Fruit fly (Drosophila melanogaster) whole organism, prepupa: ENCODE results near the gene Hel89B.

Experiments
- CG10631 ChIP-seq: fragments of 200-800 bp; sonication (Bioruptor generic); optimal IDR thresholded peaks from 2 replicates; lab custom pipeline; 2016; ENCODE audit warnings: missing biosample characterization, missing genetic modification characterization
- CG10669 ChIP-seq: fragments of 200-800 bp; sonication (Bioruptor generic); optimal IDR thresholded peaks from 3 replicates; lab custom pipeline; 2018; ENCODE audit warnings: missing biosample characterization, mild to moderate bottlenecking, missing genetic modification characterization, moderate library complexity
- CG11294 ChIP-seq: fragments of 200-800 bp; sonication (Bioruptor generic); IDR thresholded peaks from 2 replicates; pipeline ENCODE4 v1.3.6; 2022; ENCODE audit warnings: missing biosample characterization, missing genetic modification characterization
- CG11902 ChIP-seq: fragments of 200-800 bp; sonication (Bioruptor generic); optimal IDR thresholded peaks from 3 replicates; lab custom pipeline; 2016; ENCODE audit warnings: missing biosample characterization, missing genetic modification characterization
- CG15336 ChIP-seq: fragments of 200-800 bp; sonication (Bioruptor generic); IDR thresholded peaks from 2 replicates; pipeline ENCODE4 v1.3.6; 2022; ENCODE audit warnings: missing biosample characterization, missing genetic modification characterization
- CG1621 ChIP-seq: fragments of 200-800 bp; sonication (Bioruptor generic); optimal IDR thresholded peaks from 3 replicates; lab custom pipeline; 2018; ENCODE audit warnings: missing biosample characterization, mild to moderate bottlenecking, missing genetic modification characterization
- CG16779 ChIP-seq: fragments of 200-800 bp; sonication (Bioruptor generic); optimal IDR thresholded peaks from 3 replicates; lab custom pipeline; 2017; ENCODE audit warnings: missing biosample characterization, mild to moderate bottlenecking, missing genetic modification characterization
- CG32006 ChIP-seq: fragments of 200-800 bp; sonication (Bioruptor generic); optimal IDR thresholded peaks from 3 replicates; lab custom pipeline; 2017; ENCODE audit warnings: missing biosample characterization, mild to moderate bottlenecking, missing genetic modification characterization
- CG3919 ChIP-seq: fragments of 200-800 bp; sonication (Bioruptor generic); optimal IDR thresholded peaks from 3 replicates; lab custom pipeline; 2016; ENCODE audit warnings: missing biosample characterization, missing genetic modification characterization
- CG6163 ChIP-seq: fragments of 200-800 bp; sonication (Bioruptor generic); IDR thresholded peaks from 3 replicates; pipeline ENCODE4 v1.3.6; 2022; ENCODE audit warnings: missing biosample characterization, missing genetic modification characterization
- CG6276 ChIP-seq: fragments of 200-800 bp; sonication (Bioruptor generic); optimal IDR thresholded peaks from 2 replicates; lab custom pipeline; 2017; ENCODE audit warnings: missing biosample characterization, mild to moderate bottlenecking, missing genetic modification characterization
- CG6792 ChIP-seq: fragments of 200-800 bp; sonication (Bioruptor generic); optimal IDR thresholded peaks from 3 replicates; lab custom pipeline; 2016; ENCODE audit warnings: missing biosample characterization, missing genetic modification characterization
- CG6808 ChIP-seq: fragments of 200-800 bp; sonication (Bioruptor generic); optimal IDR thresholded peaks from 3 replicates; lab custom pipeline; 2017; ENCODE audit warnings: missing biosample characterization, missing genetic modification characterization, mild to moderate bottlenecking, moderate library complexity, missing genetic modification reagents
- CG7368 ChIP-seq: fragments of 200-800 bp; sonication (Bioruptor generic); optimal IDR thresholded peaks from 3 replicates; lab custom pipeline; 2016; ENCODE audit warnings: missing biosample characterization, missing genetic modification characterization
- CG8119 ChIP-seq: fragments of 200-800 bp; sonication (Bioruptor generic); IDR thresholded peaks from 3 replicates; pipeline ENCODE4 v1.3.6; 2022; ENCODE audit warnings: missing biosample characterization, missing genetic modification characterization
- CG8632 ChIP-seq: fragments of 200-800 bp; sonication (Bioruptor generic); optimal IDR thresholded peaks from 3 replicates; lab custom pipeline; 2016; ENCODE audit warnings: missing biosample characterization, missing genetic modification characterization
- CG9139 ChIP-seq: fragments of 200-800 bp; sonication (Bioruptor generic); optimal IDR thresholded peaks from 3 replicates; lab custom pipeline; 2017; ENCODE audit warnings: missing biosample characterization, mild to moderate bottlenecking, missing genetic modification characterization
- Eip75B ChIP-seq: fragments of 200-800 bp; sonication (Bioruptor generic); optimal IDR thresholded peaks from 3 replicates; lab custom pipeline; 2016; ENCODE audit warnings: missing biosample characterization, missing genetic modification characterization
- Eip78C ChIP-seq: fragments of 200-800 bp; sonication (Bioruptor generic); peaks from one replicate; lab custom pipeline; 2016; ENCODE audit warnings: missing biosample characterization, missing genetic modification characterization
- Eip93F ChIP-seq: fragments of 200-800 bp; sonication (Bioruptor generic); optimal IDR thresholded peaks from 2 replicates; lab custom pipeline; 2016; ENCODE audit warnings: missing biosample characterization, mild to moderate bottlenecking, missing genetic modification characterization
- Gug ChIP-seq: fragments of 200-800 bp; sonication (Bioruptor generic); IDR thresholded peaks from 2 replicates; pipeline ENCODE4 v1.3.6; 2022; ENCODE audit warnings: missing biosample characterization, missing genetic modification characterization
- Hr38 ChIP-seq: sonication (Bioruptor generic); optimal IDR thresholded peaks from 2 replicates; lab custom pipeline; 2016; ENCODE audit warnings: missing biosample characterization, missing genetic modification characterization
- Hr4 ChIP-seq: fragments of 200-800 bp; sonication (Bioruptor generic); optimal IDR thresholded peaks from 3 replicates; lab custom pipeline; 2016; ENCODE audit warnings: missing biosample characterization, missing genetic modification characterization
- Lpt ChIP-seq: fragments of 200-800 bp; sonication (Bioruptor generic); optimal IDR thresholded peaks from 3 replicates; lab custom pipeline; 2016; ENCODE audit warnings: missing biosample characterization, missing genetic modification characterization
- Met ChIP-seq: fragments of 200-800 bp; sonication (Bioruptor generic); optimal IDR thresholded peaks from 3 replicates; lab custom pipeline; 2016; ENCODE audit warnings: missing biosample characterization, missing genetic modification characterization
- OdsH ChIP-seq: fragments of 200-800 bp; sonication (Bioruptor generic); optimal IDR thresholded peaks from 3 replicates; lab custom pipeline; 2016; ENCODE audit warnings: missing biosample characterization, missing genetic modification characterization
- Smox ChIP-seq: fragments of 200-800 bp; sonication (Bioruptor generic); optimal IDR thresholded peaks from 3 replicates; lab custom pipeline; 2016; ENCODE audit warnings: missing biosample characterization, missing genetic modification characterization
- Sox102F ChIP-seq: fragments of 200-800 bp; sonication (Bioruptor generic); optimal IDR thresholded peaks from 2 replicates; lab custom pipeline; 2016; ENCODE audit warnings: missing biosample characterization, mild to moderate bottlenecking, missing genetic modification characterization
- acj6 ChIP-seq: fragments of 200-800 bp; sonication (Bioruptor generic); optimal IDR thresholded peaks from 3 replicates; lab custom pipeline; 2016; ENCODE audit warnings: missing biosample characterization, missing genetic modification characterization
- cyc ChIP-seq: fragments of 200-800 bp; sonication (Bioruptor generic); optimal IDR thresholded peaks from 3 replicates; lab custom pipeline; 2016; ENCODE audit warnings: missing biosample characterization, missing genetic modification characterization
- dac ChIP-seq: fragments of 200-800 bp; sonication (Bioruptor generic); optimal IDR thresholded peaks from 2 replicates; lab custom pipeline; 2017; ENCODE audit warnings: missing biosample characterization, mild to moderate bottlenecking, missing genetic modification characterization
- dsx ChIP-seq: fragments of 200-800 bp; optimal IDR thresholded peaks from 3 replicates; lab custom pipeline; 2019; ENCODE audit warnings: missing biosample characterization, mild to moderate bottlenecking, missing genetic modification characterization, moderate library complexity; ENCODE audit not compliant: poor library complexity, severe bottlenecking
- eg ChIP-seq: fragments of 200-800 bp; sonication (Bioruptor generic); IDR thresholded peaks from 3 replicates; pipeline ENCODE4 v1.3.6; 2022; ENCODE audit warnings: missing biosample characterization, missing genetic modification characterization
- fd59A ChIP-seq: fragments of 200-800 bp; sonication (Bioruptor generic); optimal IDR thresholded peaks from 2 replicates; lab custom pipeline; 2017; ENCODE audit warnings: missing biosample characterization, mild to moderate bottlenecking, missing genetic modification characterization, missing genetic modification reagents
- fkh ChIP-seq: fragments of 200-800 bp; sonication (Bioruptor generic); optimal IDR thresholded peaks from 3 replicates; lab custom pipeline; 2017; ENCODE audit warnings: missing biosample characterization, mild to moderate bottlenecking, missing genetic modification characterization, moderate library complexity
- lz ChIP-seq: fragments of 200-800 bp; sonication (Bioruptor generic); optimal IDR thresholded peaks from 3 replicates; lab custom pipeline; 2016; ENCODE audit warnings: missing biosample characterization, missing genetic modification characterization
- pdm3 ChIP-seq: fragments of 200-800 bp; sonication (Bioruptor generic); optimal IDR thresholded peaks from 3 replicates; lab custom pipeline; 2016; ENCODE audit warnings: missing biosample characterization, missing genetic modification characterization
- salr ChIP-seq, 2 experiments: fragments of 200-800 bp; sonication (Bioruptor generic); optimal IDR thresholded peaks; 3 replicates each; lab custom pipeline; 2016 to 2018; ENCODE audit warnings: missing biosample characterization in 2 of 2, missing genetic modification characterization in 2 of 2, mild to moderate bottlenecking in 1 of 2
- ss ChIP-seq, 2 experiments: fragments of 200-800 bp; sonication (Bioruptor generic); optimal IDR thresholded peaks; 2 replicates in 1 of 2; 3 replicates in 1 of 2; lab custom pipeline; 2017 to 2018; ENCODE audit warnings: mild to moderate bottlenecking in 2 of 2, missing biosample characterization in 2 of 2, missing genetic modification characterization in 2 of 2, moderate library complexity in 1 of 2
- svp ChIP-seq: fragments of 200-800 bp; sonication (Bioruptor generic); peaks from one replicate; lab custom pipeline; 2016; ENCODE audit warnings: missing biosample characterization, missing genetic modification characterization
- topi ChIP-seq: fragments of 200-800 bp; sonication (Bioruptor generic); optimal IDR thresholded peaks from 3 replicates; lab custom pipeline; 2016; ENCODE audit warnings: missing biosample characterization, missing genetic modification characterization

Gene Hel89B

DNA sequence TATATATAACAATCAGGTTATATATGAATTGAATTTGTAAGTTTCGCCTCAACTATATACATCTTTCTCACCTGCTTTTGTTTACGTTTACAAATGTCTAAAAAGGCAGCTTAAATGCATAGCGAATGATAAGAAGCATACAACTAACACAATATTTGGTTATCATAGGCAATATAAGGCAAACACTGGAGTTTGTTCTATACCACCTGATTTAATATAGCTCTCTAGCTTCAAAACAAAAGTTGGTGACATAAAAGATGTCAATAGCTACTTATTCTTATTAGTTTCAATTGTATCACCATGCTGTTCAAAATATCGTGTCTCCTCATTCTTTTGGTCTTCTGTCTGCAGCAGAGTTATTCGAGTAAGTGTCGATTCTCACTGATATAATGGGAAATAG, 47.2 kb upstream of the Hel89B start:
- TF ChIP-seq CG3919 (GFP tag; lab: Kevin White, UChicago) (no peak), ss (GFP tag; optimal IDR thresholded peaks at IDR 0.05; lab: Kevin White, UChicago) (no peak), CG6163 (GFP tag; lab: Robert Waterston, UW) (no peak), dac (GFP tag; lab: Kevin White, UChicago) (no peak), fkh (GFP tag; lab: Kevin White, UChicago) (peak; percentile 44)
- TF ChIP-seq, all 60 proteins: peak for 1

DNA sequence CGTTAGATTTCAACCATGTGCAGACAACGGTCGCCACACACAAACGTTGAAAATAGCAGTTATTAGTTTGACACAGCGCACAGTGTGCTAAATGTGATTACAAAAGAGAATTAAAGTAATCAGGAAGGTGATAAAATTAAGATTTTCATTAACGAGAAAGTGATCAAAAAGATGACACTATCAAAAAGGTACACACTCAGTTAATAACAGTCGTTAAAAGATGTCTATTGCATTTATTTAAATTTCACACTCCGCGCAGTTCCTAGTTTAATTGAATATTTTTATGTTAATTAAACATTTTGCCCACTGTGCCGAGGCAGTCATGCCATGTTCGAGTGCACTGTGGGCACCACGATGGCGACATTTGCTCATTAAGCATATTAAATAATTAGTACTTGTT, 45.9 kb upstream of the Hel89B start:
- TF ChIP-seq cyc (GFP tag; lab: Kevin White, UChicago) (no peak), Gug (GFP tag; lab: Robert Waterston, UW) (peak; percentile 50; the same call in 1 of the 2 replicates), CG3919 (GFP tag; lab: Kevin White, UChicago) (peak; percentile 31), salr (GFP tag; optimal IDR thresholded peaks at IDR 0.05; lab: Kevin White, UChicago) (peak in 1 of 2 experiments; percentile 61), CG32006 (GFP tag; lab: Kevin White, UChicago) (peak; percentile 88), CG6163 (GFP tag; lab: Robert Waterston, UW) (peak; percentile 58; the same call in 1 of the 3 replicates), CG6276 (GFP tag; lab: Kevin White, UChicago) (peak; percentile 85), OdsH (peak; percentile 51), CG10669 (GFP tag; lab: Kevin White, UChicago) (no peak), CG8119 (GFP tag; lab: Robert Waterston, UW) (peak; percentile 89), CG15336 (GFP tag; lab: Robert Waterston, UW) (peak; percentile 85), acj6 (GFP tag; lab: Kevin White, UChicago) (peak; percentile 42), CG6792 (no peak), CG10631 (GFP tag; lab: Kevin White, UChicago) (no peak), CG7368 (no peak), Eip78C (GFP tag; lab: Kevin White, UChicago) (peak; percentile 84), pdm3 (peak; percentile 51), CG1621 (tag; lab: Kevin White, UChicago) (no peak), svp (GFP tag; lab: Kevin White, UChicago) (no peak), Hr4 (GFP tag; lab: Kevin White, UChicago) (peak; percentile 84), CG6808 (no peak), Met (GFP tag; lab: Kevin White, UChicago) (no peak), dac (GFP tag; lab: Kevin White, UChicago) (peak; percentile 64), topi (no peak), Lpt (GFP tag; lab: Kevin White, UChicago) (peak; percentile 51), Hr38 (GFP tag; lab: Kevin White, UChicago) (no peak), eg (GFP tag; lab: Robert Waterston, UW) (peak; percentile 76), CG11902 (no peak), CG11294 (peak; percentile 39; the same call in 1 of the 2 replicates)

DNA sequence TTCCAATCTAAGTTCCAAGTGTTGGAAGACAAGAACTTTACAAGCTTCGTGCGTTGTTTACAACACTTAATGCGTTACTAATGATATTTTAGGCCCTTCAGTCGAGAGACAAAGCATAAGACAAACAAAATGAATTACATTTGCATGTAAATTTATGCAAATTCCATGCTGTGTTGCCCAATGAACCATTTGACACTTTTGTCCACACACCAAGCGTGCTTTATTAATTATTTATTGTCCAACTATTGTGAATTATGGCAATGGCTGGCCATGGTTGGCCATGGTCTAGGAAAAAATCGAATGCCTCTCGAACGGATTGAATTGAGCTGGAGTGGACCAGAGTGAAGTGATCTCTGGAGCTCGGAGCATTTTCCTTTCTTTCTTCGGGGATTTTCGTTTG, 45.0 kb upstream of the Hel89B start:
- TF ChIP-seq acj6 (GFP tag; lab: Kevin White, UChicago): no peak
- TF ChIP-seq, all 60 proteins: peak for 0

DNA sequence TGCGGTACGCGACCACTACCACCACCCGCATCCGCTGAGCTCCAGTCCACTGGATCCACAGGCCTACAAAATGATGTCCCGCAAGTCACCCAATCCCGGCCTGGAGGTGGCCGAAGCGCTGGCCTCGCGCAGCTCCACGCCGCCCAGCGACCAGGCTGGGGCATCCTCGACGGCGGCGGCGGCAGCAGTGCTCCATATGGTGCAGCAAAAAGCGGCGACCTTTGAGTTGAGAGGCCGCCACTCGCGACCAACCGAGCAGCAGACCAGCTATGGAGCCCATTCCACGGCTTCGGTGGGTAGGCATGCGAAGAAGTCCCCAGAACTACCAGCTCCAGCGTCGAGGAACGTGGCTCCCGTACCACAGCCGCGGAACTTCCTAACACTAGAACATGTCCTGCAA, 43.0 kb upstream of the Hel89B start:
- no peak for TF ChIP-seq Hr4 (GFP tag; lab: Kevin White, UChicago)
- no peak for TF ChIP-seq Smox (GFP tag; lab: Kevin White, UChicago)
- no peak for TF ChIP-seq Eip78C (GFP tag; lab: Kevin White, UChicago)
- no peak for TF ChIP-seq ss (GFP tag; optimal IDR thresholded peaks at IDR 0.05; lab: Kevin White, UChicago)
- TF ChIP-seq CG9139: no peak
- no peak for TF ChIP-seq topi
- no peak for TF ChIP-seq Eip75B
- no peak for TF ChIP-seq CG11294
- no peak for TF ChIP-seq fd59A (GFP tag; lab: Kevin White, UChicago)
- no peak for TF ChIP-seq lz
- no peak for TF ChIP-seq Sox102F
- no peak for TF ChIP-seq Eip93F (GFP tag; lab: Kevin White, UChicago)
- no peak for TF ChIP-seq OdsH
- no peak for TF ChIP-seq CG16779
- TF ChIP-seq Lpt (GFP tag; lab: Kevin White, UChicago): no peak
- TF ChIP-seq CG8632 (GFP tag; lab: Kevin White, UChicago): no peak
- TF ChIP-seq dsx (GFP tag; lab: Kevin White, UChicago): no peak
